Fruit fly (Drosophila melanogaster) whole organism, pupa: ENCODE results near the gene CG43082.
A peak's percentile ranks its signal among the peaks of the same experiment; 100 is the strongest.

Experiments
- CG10348 ChIP-seq: fragments of 200-800 bp; sonication (Bioruptor generic); IDR thresholded peaks from 2 replicates; pipeline ENCODE4 v1.3.6; 2022; ENCODE audit warnings: missing biosample characterization, missing genetic modification characterization
- CG12605 ChIP-seq: fragments of 200-800 bp; sonication (Bioruptor generic); IDR thresholded peaks from 2 replicates; pipeline ENCODE4 v1.3.6; 2022; ENCODE audit warnings: missing biosample characterization, missing genetic modification characterization
- CG13204 ChIP-seq: fragments of 200-800 bp; sonication (Bioruptor generic); optimal IDR thresholded peaks from 2 replicates; lab custom pipeline; 2018; ENCODE audit warnings: missing biosample characterization, mild to moderate bottlenecking, missing genetic modification characterization, moderate library complexity
- CG14655 ChIP-seq: fragments of 200-800 bp; sonication (Bioruptor generic); optimal IDR thresholded peaks from 3 replicates; lab custom pipeline; 2017; ENCODE audit warnings: mild to moderate bottlenecking, missing biosample characterization, missing genetic modification reagents, missing genetic modification characterization
- CG15710 ChIP-seq: fragments of 200-800 bp; sonication (Bioruptor generic); optimal IDR thresholded peaks from 2 replicates; lab custom pipeline; 2018; ENCODE audit warnings: missing biosample characterization, mild to moderate bottlenecking, missing genetic modification characterization, moderate library complexity
- CG17806 ChIP-seq: fragments of 200-800 bp; sonication (Bioruptor generic); optimal IDR thresholded peaks from 2 replicates; lab custom pipeline; 2018; ENCODE audit warnings: missing biosample characterization, mild to moderate bottlenecking, missing genetic modification characterization, moderate library complexity
- CG32121 ChIP-seq: fragments of 200-800 bp; sonication (Bioruptor generic); IDR thresholded peaks from 2 replicates; pipeline ENCODE4 v1.3.6; 2022; ENCODE audit warnings: missing biosample characterization, missing genetic modification characterization
- CG34367 ChIP-seq: fragments of 200-800 bp; sonication (Bioruptor generic); optimal IDR thresholded peaks from 2 replicates; lab custom pipeline; 2018; ENCODE audit warnings: missing biosample characterization, mild to moderate bottlenecking, missing genetic modification characterization
- CG4496 ChIP-seq: fragments of 200-800 bp; sonication (Bioruptor generic); IDR thresholded peaks from 3 replicates; pipeline ENCODE4 v1.3.6; 2022; ENCODE audit warnings: missing biosample characterization, missing genetic modification characterization
- CG8159 ChIP-seq: fragments of 200-800 bp; sonication (Bioruptor generic); optimal IDR thresholded peaks from 3 replicates; lab custom pipeline; 2018; ENCODE audit warnings: missing biosample characterization, mild to moderate bottlenecking, missing genetic modification characterization, moderate library complexity
- CG8301 ChIP-seq: fragments of 200-800 bp; sonication (Bioruptor generic); optimal IDR thresholded peaks from 2 replicates; lab custom pipeline; 2018; ENCODE audit warnings: missing biosample characterization, mild to moderate bottlenecking, missing genetic modification characterization
- CG9948 ChIP-seq: fragments of 200-800 bp; sonication (Bioruptor generic); optimal IDR thresholded peaks from 2 replicates; lab custom pipeline; 2018; ENCODE audit warnings: missing biosample characterization, mild to moderate bottlenecking, missing genetic modification characterization, moderate library complexity
- D1 ChIP-seq: fragments of 200-800 bp; sonication (Bioruptor generic); optimal IDR thresholded peaks from 2 replicates; lab custom pipeline; 2018; ENCODE audit warnings: missing biosample characterization, mild to moderate bottlenecking, missing genetic modification characterization, moderate library complexity
- EcR ChIP-seq: fragments of 200-800 bp; sonication (Bioruptor generic); optimal IDR thresholded peaks from 3 replicates; lab custom pipeline; 2019; ENCODE audit warnings: missing biosample characterization, missing genetic modification characterization, mild to moderate bottlenecking, moderate library complexity, missing genetic modification reagents
- Ets98B ChIP-seq: fragments of 200-800 bp; sonication (Bioruptor generic); IDR thresholded peaks from 2 replicates; pipeline ENCODE4 v1.3.6; 2022; ENCODE audit warnings: missing biosample characterization, missing genetic modification characterization
- Pif1A ChIP-seq: fragments of 200-800 bp; sonication (Bioruptor generic); optimal IDR thresholded peaks from 3 replicates; lab custom pipeline; 2016; ENCODE audit warnings: missing biosample characterization, missing genetic modification characterization
- Pif1B ChIP-seq: fragments of 200-800 bp; sonication (Bioruptor generic); optimal IDR thresholded peaks from 3 replicates; lab custom pipeline; 2016; ENCODE audit warnings: missing biosample characterization, missing genetic modification characterization
- Snoo ChIP-seq: fragments of 200-800 bp; sonication (Bioruptor generic); optimal IDR thresholded peaks from 3 replicates; lab custom pipeline; 2017; ENCODE audit warnings: missing biosample characterization, mild to moderate bottlenecking, missing genetic modification characterization, inconsistent platforms
- fd96Ca ChIP-seq: fragments of 200-800 bp; sonication (Bioruptor generic); IDR thresholded peaks from 3 replicates; pipeline ENCODE4 v1.3.6; 2022; ENCODE audit warnings: missing biosample characterization, missing genetic modification characterization
- gl ChIP-seq: fragments of 200-800 bp; sonication (Bioruptor generic); optimal IDR thresholded peaks from 2 replicates; lab custom pipeline; 2018; ENCODE audit warnings: missing biosample characterization, mild to moderate bottlenecking, missing genetic modification characterization
- rn ChIP-seq: fragments of 200-800 bp; sonication (Bioruptor generic); IDR thresholded peaks from 2 replicates; pipeline ENCODE4 v1.3.6; 2022; ENCODE audit warnings: missing biosample characterization, missing genetic modification characterization

The CG43082 gene

DNA sequence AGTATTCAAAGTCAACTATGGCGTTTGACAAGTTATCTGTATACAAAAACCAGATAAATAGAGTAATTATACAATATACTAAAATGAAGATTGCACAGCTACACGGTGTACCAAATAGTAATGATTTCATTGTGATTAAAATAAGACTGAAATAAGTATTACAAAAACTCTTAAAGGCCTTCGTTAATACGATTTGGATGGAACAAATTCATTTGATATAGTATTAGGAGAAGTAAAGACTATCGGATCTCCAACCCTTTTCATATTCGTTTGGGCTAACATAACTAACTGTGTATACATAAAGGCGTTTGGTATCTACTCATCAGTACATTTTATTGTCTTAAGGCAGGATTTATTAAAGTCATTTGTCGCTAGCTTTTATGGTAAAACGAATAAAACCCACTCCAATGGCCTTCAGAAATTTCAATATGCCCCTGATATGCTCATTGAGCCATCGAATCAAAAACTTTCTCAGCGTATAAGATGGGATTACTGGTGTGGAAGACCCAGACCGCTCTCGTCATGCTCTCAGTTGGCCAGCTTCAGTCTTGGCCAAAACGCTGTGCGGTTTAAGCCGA, 21.8 kb downstream of the CG43082 start, which contains the start of the genes CG7579 and Pgant8:
TSS of gene CG7579 (minus strand) at position 101 of the 578 bp plus-strand sequence.
TSS of gene Pgant8 (plus strand) at position 528 of the 578 bp plus-strand sequence.
- TF ChIP-seq CG17806 (tag; lab: Kevin White, UChicago): no peak
- no peak for TF ChIP-seq Ets98B (GFP tag; lab: Robert Waterston, UW)
- no peak for TF ChIP-seq D1 (tag; lab: Kevin White, UChicago)
- no peak for TF ChIP-seq CG32121 (GFP tag; lab: Robert Waterston, UW)
- no peak for TF ChIP-seq CG34367 (tag; lab: Kevin White, UChicago)
- no peak for TF ChIP-seq rn (GFP tag; lab: Robert Waterston, UW)
- no peak for TF ChIP-seq CG9948 (tag; lab: Kevin White, UChicago)
- TF ChIP-seq CG14655 (GFP tag; lab: Kevin White, UChicago): no peak
- no peak for TF ChIP-seq Pif1A (GFP tag; lab: Kevin White, UChicago)
- TF ChIP-seq CG4496 (GFP tag; lab: Robert Waterston, UW): no peak
- no peak for TF ChIP-seq fd96Ca (GFP tag; lab: Robert Waterston, UW)
- no peak for TF ChIP-seq CG13204 (GFP tag; lab: Kevin White, UChicago)
- TF ChIP-seq CG8159: no peak
- TF ChIP-seq EcR: no peak
- no peak for TF ChIP-seq CG10348 (GFP tag; lab: Robert Waterston, UW)
- no peak for TF ChIP-seq Pif1B
- no peak for TF ChIP-seq CG8301 (tag; lab: Kevin White, UChicago)
- no peak for TF ChIP-seq gl (tag; lab: Kevin White, UChicago)
- no peak for TF ChIP-seq CG15710 (tag; lab: Kevin White, UChicago)
- no peak for TF ChIP-seq Snoo (tag; lab: Kevin White, UChicago)

DNA sequence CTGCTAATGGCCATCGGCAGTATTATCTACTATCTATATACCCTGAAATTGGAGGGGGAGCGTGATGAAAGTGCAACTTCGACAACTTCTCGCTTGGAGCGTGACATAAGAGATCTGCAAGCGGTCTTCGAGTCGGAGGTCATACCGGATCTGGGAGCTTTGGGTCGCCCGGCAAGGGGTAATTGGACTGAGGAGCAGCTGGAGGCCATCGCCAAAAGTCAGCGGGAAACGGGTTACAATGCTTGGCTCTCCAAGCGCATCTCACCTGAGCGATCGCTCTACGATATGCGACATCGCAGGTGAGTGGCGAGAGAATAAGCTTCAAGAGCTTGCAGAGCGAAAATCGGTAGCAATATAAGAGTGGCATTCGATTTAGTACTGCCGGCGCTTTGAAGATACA, 22.4 kb downstream of the CG43082 start:
- TF ChIP-seq Snoo (tag; lab: Kevin White, UChicago): no peak
- TF ChIP-seq CG13204 (GFP tag; lab: Kevin White, UChicago): peak; percentile 51
- TF ChIP-seq Pif1A (GFP tag; lab: Kevin White, UChicago): no peak

DNA sequence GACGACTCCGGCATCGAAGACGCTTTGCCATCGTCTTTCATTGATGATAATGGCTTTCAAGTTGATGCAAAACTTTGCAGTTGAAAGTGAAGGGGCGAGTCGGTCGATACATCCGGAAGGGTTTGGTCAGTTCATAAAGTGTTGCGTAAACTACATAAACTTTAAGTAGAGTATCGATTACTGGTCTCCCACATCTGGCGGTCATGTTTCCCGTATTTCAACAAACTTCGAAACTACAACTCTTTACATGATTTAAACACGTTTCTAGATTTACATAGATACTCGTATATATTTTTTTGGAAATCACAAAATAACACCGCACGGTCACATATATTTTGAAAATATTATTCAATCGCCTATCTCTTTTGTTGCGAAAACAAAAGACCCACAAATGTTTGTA, 26.1 kb downstream of the CG43082 start, which contains the start of gene CG34452:
TSS of gene CG34452 (minus strand) at position 101 of the 400 bp plus-strand sequence.
- TF ChIP-seq D1 (tag; lab: Kevin White, UChicago) (no peak), CG8301 (tag; lab: Kevin White, UChicago) (no peak), CG9948 (tag; lab: Kevin White, UChicago) (no peak), CG10348 (GFP tag; lab: Robert Waterston, UW) (no peak), rn (GFP tag; lab: Robert Waterston, UW) (no peak), CG17806 (tag; lab: Kevin White, UChicago) (no peak), CG12605 (GFP tag; lab: Robert Waterston, UW) (no peak), CG34367 (tag; lab: Kevin White, UChicago) (no peak)
- TF ChIP-seq, all 21 proteins: peak for 0

DNA sequence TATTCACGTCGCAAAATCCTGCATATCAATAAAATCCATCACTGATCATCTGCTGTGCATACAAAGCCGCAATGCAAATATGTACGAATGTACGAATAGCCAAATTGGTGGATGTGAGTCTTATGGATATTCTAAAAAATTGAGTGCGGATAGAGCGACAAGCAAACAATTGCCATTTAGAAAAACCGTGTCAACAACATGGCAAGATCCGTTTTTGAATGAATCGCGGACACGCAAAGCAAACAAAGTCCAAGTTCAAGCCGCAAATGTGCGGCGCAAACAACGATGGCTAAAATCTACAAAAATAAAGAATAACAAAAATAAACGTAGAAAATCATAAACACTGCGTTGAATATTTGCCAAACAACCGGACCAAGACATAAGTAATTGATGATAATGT, 27.9 kb downstream of the CG43082 start:
- TF ChIP-seq CG12605 (GFP tag; lab: Robert Waterston, UW): no peak
- no peak for TF ChIP-seq CG15710 (tag; lab: Kevin White, UChicago)
- TF ChIP-seq Ets98B (GFP tag; lab: Robert Waterston, UW): no peak
- no peak for TF ChIP-seq Pif1B
- no peak for TF ChIP-seq D1 (tag; lab: Kevin White, UChicago)
- TF ChIP-seq CG17806 (tag; lab: Kevin White, UChicago): no peak
- TF ChIP-seq CG9948 (tag; lab: Kevin White, UChicago): no peak
- TF ChIP-seq fd96Ca (GFP tag; lab: Robert Waterston, UW): no peak
- no peak for TF ChIP-seq Snoo (tag; lab: Kevin White, UChicago)
- TF ChIP-seq CG10348 (GFP tag; lab: Robert Waterston, UW): no peak
- no peak for TF ChIP-seq gl (tag; lab: Kevin White, UChicago)
- TF ChIP-seq EcR: no peak
- no peak for TF ChIP-seq Pif1A (GFP tag; lab: Kevin White, UChicago)
- TF ChIP-seq, all 21 proteins: peak for 0

DNA sequence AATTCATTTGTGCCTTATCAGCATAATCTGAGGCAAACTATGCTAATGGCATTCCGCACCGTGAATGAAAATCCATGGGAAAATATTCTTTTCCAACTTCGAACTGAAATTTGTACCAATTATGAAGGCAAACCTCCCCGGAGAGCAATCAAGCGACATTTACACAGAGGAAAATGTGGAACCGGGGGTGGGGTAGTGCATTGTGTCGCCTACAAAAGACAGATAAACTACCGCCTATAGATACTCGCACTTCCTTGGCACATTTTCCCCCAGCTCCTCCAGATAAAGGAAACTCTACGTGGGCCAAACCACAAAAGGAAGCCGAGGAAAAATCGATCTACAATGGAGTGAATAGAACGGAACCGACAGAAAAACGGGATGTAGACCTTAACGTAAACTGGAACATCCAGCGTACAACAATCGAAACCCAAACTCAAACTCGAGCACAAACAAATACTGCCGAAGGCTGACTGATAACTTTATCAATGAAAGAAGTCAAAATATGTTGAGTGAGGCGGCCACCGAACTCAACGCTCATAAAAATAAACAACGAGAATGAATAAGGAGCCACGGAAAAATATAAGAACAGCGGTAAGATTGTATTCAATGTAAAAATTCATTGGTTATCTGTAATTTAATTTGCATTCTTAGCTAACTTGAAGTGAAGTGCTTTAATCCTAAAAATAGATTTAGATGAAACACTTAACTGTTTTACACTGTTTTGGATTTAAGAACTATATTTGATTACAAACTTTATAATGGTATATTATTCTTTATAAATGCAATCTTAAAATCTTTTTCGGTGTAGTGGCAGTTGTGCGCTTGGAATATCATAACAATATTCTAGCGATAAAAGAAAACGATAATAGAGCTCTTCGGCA, 29.3 kb downstream of the CG43082 start:
- TF ChIP-seq CG12605 (GFP tag; lab: Robert Waterston, UW): no peak
- peak; percentile 39 for TF ChIP-seq EcR

DNA sequence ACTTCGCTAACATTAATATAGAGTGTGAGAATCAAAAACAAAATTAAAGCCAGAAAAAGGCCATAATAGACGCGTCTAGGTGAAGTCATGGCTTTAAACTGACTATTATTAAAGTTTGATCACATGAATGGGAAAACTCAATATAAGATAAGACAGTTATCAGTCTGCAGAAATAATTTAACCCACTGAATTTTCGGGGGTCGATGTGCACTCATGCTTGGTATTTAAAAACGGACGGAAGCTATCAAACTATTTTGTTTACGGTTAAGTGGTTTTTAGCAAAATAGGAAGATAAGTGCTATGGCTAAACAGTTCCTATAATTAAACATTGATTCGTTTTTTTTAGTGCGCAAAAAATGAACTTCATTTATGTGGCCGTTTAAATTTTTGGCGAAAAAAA, 30.3 kb downstream of the CG43082 start, which contains the start of gene CG34451:
TSS of gene CG34451 (minus strand) at position 101 of the 400 bp plus-strand sequence.
- TF ChIP-seq CG10348 (GFP tag; lab: Robert Waterston, UW): no peak
- TF ChIP-seq Pif1B: no peak
- no peak for TF ChIP-seq CG14655 (GFP tag; lab: Kevin White, UChicago)
- TF ChIP-seq CG8159: no peak
- no peak for TF ChIP-seq rn (GFP tag; lab: Robert Waterston, UW)
- TF ChIP-seq Pif1A (GFP tag; lab: Kevin White, UChicago): no peak
